Worm (Caenorhabditis elegans) whole organism, L4 larva: Measurements from ENCODE around the gene tax-6.

ENCODE experiments used
- F10B5.3 ChIP-seq: sonication (generic microtip); optimal IDR thresholded peaks from 2 replicates; lab custom pipeline; 2016; ENCODE audit warnings: mild to moderate bottlenecking, missing genetic modification characterization, missing compliant biosample characterization
- Y48G9A.11 ChIP-seq: fragments of 200-800 bp; sonication (Bioruptor generic); IDR thresholded peaks from 2 replicates; pipeline ENCODE4 v1.3.6; 2022; ENCODE audit warnings: missing genetic modification reagents, missing genetic modification characterization, missing compliant biosample characterization
- Y5F2A.4 ChIP-seq: fragments of 200-800 bp; sonication (Bioruptor generic); optimal IDR thresholded peaks from 2 replicates; lab custom pipeline; 2018; ENCODE audit warnings: mild to moderate bottlenecking, missing genetic modification characterization, missing compliant biosample characterization
- aha-1 ChIP-seq: fragments of 150-350 bp; peaks from one replicate; lab custom pipeline; 2014; ENCODE audit warnings: missing biosample characterization, missing genetic modification characterization
- arid-1 ChIP-seq: fragments of 200-800 bp; sonication (Bioruptor generic); conservative IDR thresholded peaks from 2 replicates; pipeline ENCODE4 v1.3.6; 2022; ENCODE audit warnings: missing genetic modification reagents, missing genetic modification characterization, missing compliant biosample characterization
- ceh-20 ChIP-seq: fragments of 200-800 bp; sonication (Bioruptor generic); IDR thresholded peaks from 2 replicates; pipeline ENCODE4 v1.3.6; 2022; ENCODE audit warnings: missing genetic modification reagents, missing genetic modification characterization, missing compliant biosample characterization
- ceh-32 ChIP-seq: sonication (generic microtip); optimal IDR thresholded peaks from 2 replicates; lab custom pipeline; 2016; ENCODE audit warnings: mild to moderate bottlenecking, missing genetic modification characterization, missing compliant biosample characterization; ENCODE audit not compliant: poor library complexity
- ceh-62 ChIP-seq: sonication (generic microtip); optimal IDR thresholded peaks from 2 replicates; lab custom pipeline; 2017; ENCODE audit warnings: missing biosample characterization, missing genetic modification characterization
- ceh-82 ChIP-seq: sonication (generic microtip); optimal IDR thresholded peaks from 2 replicates; lab custom pipeline; 2017; ENCODE audit warnings: missing biosample characterization, missing genetic modification characterization
- daf-12 ChIP-seq: fragments of 150-350 bp; optimal IDR thresholded peaks from 2 replicates; lab custom pipeline; 2014; ENCODE audit warnings: missing biosample characterization, missing genetic modification reagents, missing genetic modification characterization
- daf-16 ChIP-seq, 3 experiments: sonication (generic microtip); optimal IDR thresholded peaks; 2 replicates each; lab custom pipeline; 2016 to 2017; ENCODE audit warnings: missing genetic modification characterization in 3 of 3, missing genetic modification reagents in 3 of 3, mild to moderate bottlenecking in 2 of 3, missing compliant biosample characterization in 2 of 3, missing biosample characterization in 1 of 3, moderate library complexity in 1 of 3
- daf-8 ChIP-seq: fragments of 200-800 bp; sonication (Bioruptor generic); IDR thresholded peaks from 2 replicates; pipeline ENCODE4 v1.3.6; 2022; ENCODE audit warnings: missing genetic modification characterization, missing compliant biosample characterization
- dmd-8 ChIP-seq: fragments of 200-800 bp; sonication (Bioruptor generic); IDR thresholded peaks from 2 replicates; pipeline ENCODE4 v1.3.6; 2022; ENCODE audit warnings: missing genetic modification characterization, missing compliant biosample characterization
- dve-1 ChIP-seq: sonication (generic microtip); optimal IDR thresholded peaks from 2 replicates; lab custom pipeline; 2017; ENCODE audit warnings: antibody characterized with exemption, mild to moderate bottlenecking, missing genetic modification characterization, missing compliant biosample characterization; ENCODE audit not compliant: insufficient read depth
- egl-43 ChIP-seq: fragments of 200-800 bp; sonication (Bioruptor generic); IDR thresholded peaks from 2 replicates; pipeline ENCODE4 v1.3.6; 2022; ENCODE audit warnings: missing genetic modification reagents, missing genetic modification characterization, missing compliant biosample characterization
- fos-1 ChIP-seq: fragments of 150-350 bp; optimal IDR thresholded peaks from 2 replicates; lab custom pipeline; 2014; ENCODE audit warnings: missing biosample characterization, missing genetic modification characterization
- hif-1 ChIP-seq, 2 experiments: sonication (generic microtip); optimal IDR thresholded peaks; 2 replicates each; lab custom pipeline; 2016 to 2017; ENCODE audit warnings: missing compliant biosample characterization in 2 of 2, missing genetic modification characterization in 2 of 2, missing genetic modification reagents in 2 of 2, missing genotype in 2 of 2, mild to moderate bottlenecking in 1 of 2
- hlh-11 ChIP-seq: fragments of 200-800 bp; sonication (Bioruptor generic); optimal IDR thresholded peaks from 2 replicates; lab custom pipeline; 2018; ENCODE audit warnings: mild to moderate bottlenecking, missing genetic modification characterization, missing compliant biosample characterization
- hlh-30 ChIP-seq: sonication (generic microtip); optimal IDR thresholded peaks from 2 replicates; lab custom pipeline; 2017; ENCODE audit warnings: antibody characterized with exemption, mild to moderate bottlenecking, missing genetic modification characterization, missing compliant biosample characterization; ENCODE audit not compliant: insufficient read depth
- hmg-1.1 ChIP-seq: fragments of 200-800 bp; sonication (Bioruptor generic); IDR thresholded peaks from 2 replicates; pipeline ENCODE4 v1.3.6; 2022; ENCODE audit warnings: missing genetic modification reagents, missing genetic modification characterization, missing compliant biosample characterization
- jun-1 ChIP-seq: fragments of 150-350 bp; optimal IDR thresholded peaks from 2 replicates; lab custom pipeline; 2014; ENCODE audit warnings: missing biosample characterization, missing genetic modification reagents, missing genetic modification characterization
- lim-7 ChIP-seq: fragments of 200-800 bp; sonication (Bioruptor generic); IDR thresholded peaks from 2 replicates; pipeline ENCODE4 v1.3.6; 2022; ENCODE audit warnings: missing genetic modification characterization, missing compliant biosample characterization
- lin-1 ChIP-seq: fragments of 200-800 bp; sonication (Bioruptor generic); IDR thresholded peaks from 2 replicates; pipeline ENCODE4 v1.3.6; 2022; ENCODE audit warnings: missing genetic modification reagents, missing genetic modification characterization, missing compliant biosample characterization
- lin-13 ChIP-seq: fragments of 150-350 bp; optimal IDR thresholded peaks from 2 replicates; lab custom pipeline; 2014; ENCODE audit warnings: missing biosample characterization, missing genetic modification reagents, missing genetic modification characterization
- lin-39 ChIP-seq: fragments of 150-350 bp; optimal IDR thresholded peaks from 2 replicates; lab custom pipeline; 2014; ENCODE audit warnings: missing biosample characterization, missing genetic modification reagents, missing genetic modification characterization
- madf-5 ChIP-seq, 2 experiments: fragments of 200-800 bp; sonication (Bioruptor generic); IDR thresholded peaks; 2 replicates each; pipeline ENCODE4 v1.3.6; 2022; ENCODE audit warnings: missing compliant biosample characterization in 2 of 2, missing genetic modification characterization in 2 of 2
- mdl-1 ChIP-seq, 2 experiments: fragments of 150-350 bp in 1 of 2; sonication (generic microtip) in 1 of 2; optimal IDR thresholded peaks; 2 replicates each; lab custom pipeline; 2014 to 2017; ENCODE audit warnings: missing biosample characterization in 2 of 2, missing genetic modification characterization in 2 of 2
- mep-1 ChIP-seq: fragments of 150-350 bp; sonication (generic microtip); optimal IDR thresholded peaks from 3 replicates; lab custom pipeline; 2014; ENCODE audit warnings: missing biosample characterization, missing genetic modification characterization
- nhr-111 ChIP-seq: fragments of 200-800 bp; sonication (Bioruptor generic); optimal IDR thresholded peaks from 2 replicates; lab custom pipeline; 2018; ENCODE audit warnings: mild to moderate bottlenecking, missing genetic modification characterization, missing compliant biosample characterization
- nhr-237 ChIP-seq: sonication (generic microtip); optimal IDR thresholded peaks from 2 replicates; lab custom pipeline; 2017; ENCODE audit warnings: missing biosample characterization, missing genetic modification characterization
- nhr-6 ChIP-seq: fragments of 150-350 bp; optimal IDR thresholded peaks from 2 replicates; lab custom pipeline; 2014; ENCODE audit warnings: missing biosample characterization, missing genetic modification characterization
- nhr-76 ChIP-seq: fragments of 150-350 bp; optimal IDR thresholded peaks from 2 replicates; lab custom pipeline; 2014; ENCODE audit warnings: missing biosample characterization, missing genetic modification characterization
- pha-4 ChIP-seq, 2 experiments: fragments of 150-350 bp in 1 of 2; fragments of 200-800 bp in 1 of 2; sonication (Bioruptor generic) in 1 of 2; IDR thresholded peaks in 1 of 2; optimal IDR thresholded peaks in 1 of 2; 2 replicates each; pipeline versions ENCODE4 v1.3.6 to Lab custom; 2014 to 2022; ENCODE audit warnings: missing genetic modification characterization in 2 of 2, missing genetic modification reagents in 2 of 2, missing biosample characterization in 1 of 2, missing compliant biosample characterization in 1 of 2
- php-3 ChIP-seq: fragments of 200-800 bp; sonication (Bioruptor generic); IDR thresholded peaks from 2 replicates; pipeline ENCODE4 v1.3.6; 2022; ENCODE audit warnings: missing genetic modification reagents, missing genetic modification characterization, missing compliant biosample characterization
- rbr-2 ChIP-seq: sonication (generic microtip); optimal IDR thresholded peaks from 2 replicates; lab custom pipeline; 2016; ENCODE audit warnings: missing genotype, missing genetic modification characterization, missing compliant biosample characterization
- set-16 ChIP-seq: fragments of 200-800 bp; sonication (Bioruptor generic); IDR thresholded peaks from 2 replicates; pipeline ENCODE4 v1.3.6; 2022; ENCODE audit warnings: missing genetic modification reagents, missing genetic modification characterization, missing compliant biosample characterization
- skn-1 ChIP-seq: fragments of 150-350 bp; optimal IDR thresholded peaks from 2 replicates; lab custom pipeline; 2014; ENCODE audit warnings: missing biosample characterization, missing genetic modification characterization
- tag-97 ChIP-seq: fragments of 200-800 bp; sonication (Bioruptor generic); IDR thresholded peaks from 2 replicates; pipeline ENCODE4 v1.3.6; 2022; ENCODE audit warnings: missing genetic modification characterization, missing compliant biosample characterization
- tra-1 ChIP-seq: fragments of 200-800 bp; sonication (Bioruptor generic); IDR thresholded peaks from 2 replicates; pipeline ENCODE4 v1.3.6; 2022; ENCODE audit warnings: missing genetic modification reagents, missing genetic modification characterization, missing compliant biosample characterization
- vab-7 ChIP-seq: fragments of 200-800 bp; sonication (Bioruptor generic); IDR thresholded peaks from 2 replicates; pipeline ENCODE4 v1.3.6; 2022; ENCODE audit warnings: missing genetic modification reagents, missing genetic modification characterization, missing compliant biosample characterization
- zfp-3 ChIP-seq: fragments of 200-800 bp; sonication (Bioruptor generic); conservative IDR thresholded peaks from 2 replicates; pipeline ENCODE4 v1.3.6; 2022; ENCODE audit warnings: missing genetic modification reagents, missing genetic modification characterization, missing compliant biosample characterization
- zip-2 ChIP-seq: fragments of 150-350 bp; optimal IDR thresholded peaks from 2 replicates; lab custom pipeline; 2014; ENCODE audit warnings: missing biosample characterization, missing genetic modification characterization

Gene tax-6

DNA sequence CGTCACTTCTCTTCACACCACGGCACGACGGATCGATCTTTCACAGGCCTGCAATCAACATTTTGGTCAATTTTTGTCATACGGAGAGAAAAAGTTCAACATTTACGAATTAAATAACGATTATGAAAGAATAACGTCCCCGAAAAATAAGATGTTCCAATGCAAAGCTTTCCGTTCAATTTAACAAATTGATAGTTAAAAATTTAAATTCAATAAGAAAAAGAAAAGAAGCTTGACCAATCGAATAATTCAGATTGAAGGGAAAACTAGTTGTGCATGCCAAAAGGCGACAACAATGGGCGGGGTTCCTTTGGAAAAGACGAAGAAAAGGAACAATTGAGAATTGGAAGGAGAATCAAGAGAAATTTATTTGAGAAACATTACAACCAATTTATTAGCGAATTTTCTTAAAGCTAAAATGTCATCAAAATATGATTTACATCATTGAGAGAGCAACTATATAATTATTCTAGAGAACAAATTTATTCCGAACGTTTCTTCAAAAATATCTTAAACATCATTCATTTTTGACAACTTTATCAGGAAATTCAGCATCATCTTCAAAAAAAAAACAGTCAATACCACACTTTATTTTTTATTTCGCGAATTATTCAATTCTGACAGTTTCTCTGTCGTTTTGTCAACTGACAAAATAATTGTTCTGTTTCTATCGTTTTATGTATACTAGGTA lies at the start of gene tax-6:
Gene tax-6, minus strand, starts transcription at position 51 of the 691 bp plus-strand sequence.
- TF ChIP-seq aha-1 (tag; lab: Kevin White, UChicago) (peak; percentile 91), skn-1 (tag; lab: Kevin White, UChicago) (no peak), set-16 (no peak)

DNA sequence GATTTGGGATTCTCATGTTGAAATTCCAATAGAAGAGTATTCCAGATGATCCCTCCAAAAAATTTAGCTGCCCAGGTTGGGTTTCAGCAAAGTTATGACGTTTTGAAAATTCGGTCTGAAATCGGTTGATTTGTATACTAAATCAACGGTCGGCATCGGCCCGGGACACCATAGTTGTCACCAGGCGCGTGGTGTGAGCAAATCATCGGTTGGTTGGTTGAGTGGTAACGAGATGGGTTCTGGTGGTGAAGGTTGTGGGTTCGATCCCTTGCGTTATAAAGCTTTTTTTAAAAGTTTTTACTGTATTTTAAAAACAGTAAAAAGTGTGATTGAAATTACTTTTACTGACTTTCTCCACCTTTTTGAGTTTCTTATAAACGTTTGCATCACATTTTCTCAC lies 47.1 kb upstream of the tax-6 start:
- TF ChIP-seq Y48G9A.11 (GFP tag; lab: Robert Waterston, UW) (peak; percentile 62; the same call in 1 of the 2 replicates), arid-1 (GFP tag; lab: Robert Waterston, UW) (0 out of 2 replicates have a peak, but pooled peaks have one; percentile 30), dmd-8 (GFP tag; lab: Robert Waterston, UW) (0 out of 2 replicates have a peak, but pooled peaks have one; percentile 52), lim-7 (peak; percentile 70; the same call in 1 of the 2 replicates), vab-7 (GFP tag; lab: Robert Waterston, UW) (peak; percentile 66)

DNA sequence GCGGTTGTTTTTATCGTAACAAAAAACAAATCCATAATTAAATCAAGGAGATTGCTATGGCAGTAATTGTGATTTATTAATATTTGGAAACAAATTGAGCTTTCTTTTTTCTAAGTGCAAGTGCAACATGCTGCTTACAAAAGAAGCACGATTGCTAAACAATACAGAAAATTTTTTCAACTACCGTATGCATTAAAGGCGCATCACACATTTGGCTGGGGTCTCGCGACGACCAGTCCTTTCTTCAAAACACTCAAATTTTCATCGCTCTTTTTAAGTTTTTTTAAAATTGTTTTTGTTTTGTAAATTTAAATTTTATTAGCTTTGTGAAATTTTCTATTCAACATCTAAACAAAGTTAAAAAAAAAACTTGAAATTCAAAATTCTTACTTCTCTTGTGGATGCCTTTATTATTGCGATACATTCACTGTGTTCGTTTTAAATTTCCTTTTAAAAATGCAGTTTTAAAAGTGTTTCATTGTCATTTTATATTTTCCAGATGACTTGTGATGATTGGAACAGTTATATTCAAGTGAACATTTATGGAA lies 45.3 kb upstream of the tax-6 start, which contains the start of gene zim-1:
Gene zim-1, plus strand, starts transcription at position 498 of the 548 bp plus-strand sequence.
- TF ChIP-seq php-3 (GFP tag; lab: Robert Waterston, UW) (no peak), zfp-3 (GFP tag; lab: Robert Waterston, UW) (no peak), F10B5.3 (tag; lab: Kevin White, UChicago) (no peak), Y5F2A.4 (GFP tag; lab: Kevin White, UChicago) (no peak), zip-2 (tag; lab: Kevin White, UChicago) (no peak), lin-1 (GFP tag; lab: Robert Waterston, UW) (no peak), nhr-111 (GFP tag; lab: Kevin White, UChicago) (no peak), mep-1 (tag; lab: Kevin White, UChicago) (no peak), ceh-62 (tag; lab: Kevin White, UChicago) (no peak), jun-1 (tag; lab: Kevin White, UChicago) (no peak), fos-1 (tag; lab: Kevin White, UChicago) (no peak), daf-12 (tag; lab: Kevin White, UChicago) (no peak), lin-39 (tag; lab: Kevin White, UChicago) (no peak), madf-5 (GFP tag; IDR thresholded peaks at IDR 0.05; lab: Robert Waterston, UW) (no peak), nhr-76 (tag; lab: Kevin White, UChicago) (no peak), tra-1 (GFP tag; lab: Robert Waterston, UW) (no peak), nhr-237 (tag; lab: Kevin White, UChicago) (no peak), skn-1 (tag; lab: Kevin White, UChicago) (no peak), daf-8 (GFP tag; lab: Robert Waterston, UW) (no peak)

DNA sequence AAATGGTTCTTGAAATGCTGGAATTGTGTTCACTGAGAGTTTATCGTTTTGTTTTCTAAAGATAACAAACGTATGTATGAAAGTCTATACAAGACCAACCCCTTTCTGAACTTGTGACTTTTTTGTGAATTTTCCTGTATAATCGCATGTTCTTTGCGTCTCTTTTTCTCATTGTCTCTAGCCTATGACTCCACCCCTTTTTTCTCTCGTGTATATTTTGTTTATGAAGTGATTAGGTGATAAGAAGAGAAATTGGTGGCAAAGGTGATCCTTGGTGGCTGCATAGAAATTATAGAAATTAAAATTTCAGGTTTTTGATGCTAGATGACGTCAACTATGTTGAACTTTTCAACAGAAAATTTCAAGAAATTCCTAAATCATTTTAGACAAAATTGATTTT lies 43.6 kb upstream of the tax-6 start, which contains the start of gene T07G12.5:
Gene T07G12.5, minus strand, starts transcription at position 101 of the 400 bp plus-strand sequence.
- TF ChIP-seq ceh-62 (tag; lab: Kevin White, UChicago) (no peak), ceh-32 (tag; lab: Kevin White, UChicago) (no peak), tag-97 (GFP tag; lab: Robert Waterston, UW) (no peak), hmg-1.1 (GFP tag; lab: Robert Waterston, UW) (no peak), dve-1 (tag; lab: Kevin White, UChicago) (peak; percentile 21), madf-5 (GFP tag; IDR thresholded peaks at IDR 0.05; lab: Robert Waterston, UW) (no peak), set-16 (no peak), hlh-30 (tag; lab: Kevin White, UChicago) (peak; percentile 31), rbr-2 (tag; lab: Kevin White, UChicago) (no peak), hlh-11 (peak; percentile 8), F10B5.3 (tag; lab: Kevin White, UChicago) (no peak), nhr-6 (tag; lab: Kevin White, UChicago) (no peak), ceh-20 (GFP tag; lab: Robert Waterston, UW) (no peak), nhr-76 (tag; lab: Kevin White, UChicago) (no peak), lin-13 (no peak), pha-4 (GFP tag; IDR thresholded peaks at IDR 0.05; lab: Robert Waterston, UW) (no peak), pha-4 (tag; optimal IDR thresholded peaks at IDR 0.05; lab: Kevin White, UChicago) (no peak), daf-16 (GFP tag; optimal IDR thresholded peaks at IDR 0.05; lab: Kevin White, UChicago) (no peak), daf-16 (tag; optimal IDR thresholded peaks at IDR 0.05; lab: Kevin White, UChicago) (peak; percentile 51), egl-43 (no peak), hif-1 (tag; optimal IDR thresholded peaks at IDR 0.05; lab: Kevin White, UChicago) (no peak), mdl-1 (tag; optimal IDR thresholded peaks at IDR 0.05; lab: Kevin White, UChicago) (no peak), Y5F2A.4 (GFP tag; lab: Kevin White, UChicago) (no peak), ceh-82 (tag; lab: Kevin White, UChicago) (no peak)
